Fruit fly (Drosophila melanogaster): Measurements from ENCODE around the gene Tep3.

DNA sequence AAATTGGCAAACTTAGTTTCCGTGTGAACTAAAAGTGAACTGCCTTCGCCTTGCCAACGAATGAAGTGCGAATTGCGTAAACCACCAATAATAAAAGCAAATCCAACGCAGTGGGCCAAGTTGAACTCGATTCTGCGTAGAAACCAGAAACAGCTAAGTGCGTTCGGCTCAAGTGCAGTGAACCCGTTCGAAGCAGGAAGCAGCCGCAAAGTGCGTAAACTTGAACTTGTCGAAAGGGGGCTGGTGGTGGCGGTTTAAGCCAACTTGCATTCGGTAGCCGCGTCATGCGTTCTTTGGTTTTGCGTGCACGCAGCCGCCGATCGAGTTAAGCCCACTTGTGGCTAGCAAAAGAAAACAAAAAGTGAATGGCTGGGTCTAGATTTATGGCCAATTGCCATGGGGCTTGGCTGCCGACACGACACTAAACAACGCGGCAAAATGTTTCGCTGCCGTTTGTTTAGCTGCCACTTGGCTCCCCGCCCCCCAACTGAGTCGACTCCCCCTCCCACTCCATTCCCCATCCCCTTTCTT is 48.1 kb downstream of the Tep3 start:
- TF ChIP-seq CG8478 (optimal IDR thresholded peaks at IDR 0.05) (no peak), CTCF (optimal IDR thresholded peaks at IDR 0.05) (no peak)
